Worm (Caenorhabditis elegans): ENCODE results near the gene T04F3.1.

The T04F3.1 gene

DNA sequence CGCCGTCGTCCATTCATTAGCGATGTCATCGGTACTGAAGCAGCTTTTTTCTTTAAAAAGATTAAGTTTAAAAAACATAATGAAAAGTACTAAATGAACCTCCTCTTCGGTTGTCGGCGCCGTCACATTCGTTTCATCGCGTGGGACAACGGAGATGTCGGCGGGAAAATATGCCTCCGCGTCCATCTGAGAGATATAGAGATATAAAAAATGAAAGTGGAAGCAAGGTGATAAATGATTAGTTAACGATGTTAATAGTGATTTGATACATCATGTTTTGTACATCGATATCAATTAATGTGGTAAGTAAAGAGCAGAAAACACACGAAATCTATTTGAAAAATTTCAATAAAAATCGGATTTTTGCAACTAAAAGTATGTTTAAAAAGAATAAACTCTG, 47.4 kb downstream of the T04F3.1 start, which contains the start of gene F55A11.7:
Gene F55A11.7 (minus strand): TSS at position 186 of the 400 bp plus-strand sequence.
- no peak for TF ChIP-seq unc-62 (GFP tag; optimal IDR thresholded peaks at IDR 0.05)

- TF ChIP-seq unc-62 (GFP tag; optimal IDR thresholded peaks at IDR 0.05), result no peak
These were observed 47.9 kb downstream of the T04F3.1 start, which contains the start of gene F55A11.8 for ce11 chrV:11787742-11788238. Gene F55A11.8 (plus strand): TSS chrV:11788188.

- TF ChIP-seq unc-62 (GFP tag; optimal IDR thresholded peaks at IDR 0.05), result no peak
These were observed 49.6 kb downstream of the T04F3.1 start, which contains the start of gene D2023.1 for ce11 chrV:11789474-11789873. Gene D2023.1 (plus strand): TSS chrV:11789550.

DNA sequence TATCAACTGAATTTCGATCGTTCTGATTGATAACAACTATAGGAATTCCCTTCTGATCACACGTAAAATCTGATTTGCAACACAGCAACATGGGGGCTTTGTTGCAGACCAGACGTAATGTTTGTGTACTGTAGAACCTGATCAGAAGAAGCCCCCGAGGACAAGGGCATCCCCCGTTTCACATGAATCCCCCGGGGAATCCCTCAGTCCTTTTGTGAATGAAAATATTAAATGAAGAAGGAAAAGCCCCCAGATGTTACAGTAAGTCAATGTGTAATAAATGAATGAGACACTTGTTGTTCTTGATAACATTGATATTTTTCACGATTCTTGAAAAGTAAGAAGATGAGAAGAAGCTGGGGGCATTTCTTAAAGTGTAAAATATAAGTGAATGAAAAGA, 54.3 kb downstream of the T04F3.1 start:
- no peak for TF ChIP-seq unc-62 (GFP tag; optimal IDR thresholded peaks at IDR 0.05)

- TF ChIP-seq unc-62 (GFP tag; optimal IDR thresholded peaks at IDR 0.05), result no peak
These were observed 55.5 kb downstream of the T04F3.1 start for ce11 chrV:11795352-11795751.

- TF ChIP-seq unc-62 (GFP tag; optimal IDR thresholded peaks at IDR 0.05), result no peak
These were observed 56.5 kb downstream of the T04F3.1 start for ce11 chrV:11796343-11796742.

DNA sequence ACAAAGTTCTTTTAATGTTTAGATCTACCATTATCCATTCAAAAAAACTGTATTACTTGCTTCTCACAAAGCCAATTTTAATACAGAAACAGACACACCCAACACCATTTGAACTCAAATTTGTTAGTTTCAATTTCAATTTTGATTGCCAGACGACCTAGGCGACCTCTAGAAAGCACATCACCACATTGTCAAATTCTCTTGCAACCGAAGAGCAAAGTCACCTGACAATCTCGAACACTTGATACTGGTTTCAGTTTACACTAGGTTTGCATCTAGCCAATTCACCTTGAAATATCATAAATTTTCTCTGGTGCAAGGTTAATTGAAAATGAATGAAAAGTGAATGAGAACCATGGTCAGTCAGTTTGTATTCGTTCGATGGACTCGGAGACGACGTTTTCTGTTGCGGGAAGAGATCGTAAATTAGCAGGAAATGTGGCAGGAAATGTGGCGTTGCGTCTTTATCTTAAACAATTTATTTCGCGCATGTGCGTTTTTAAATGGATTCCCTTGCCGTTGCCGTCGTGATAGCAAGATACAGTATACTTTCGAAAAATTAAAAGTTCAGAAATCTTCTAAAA, 57.5 kb downstream of the T04F3.1 start:
- TF ChIP-seq unc-62 (GFP tag; optimal IDR thresholded peaks at IDR 0.05), result no peak

DNA sequence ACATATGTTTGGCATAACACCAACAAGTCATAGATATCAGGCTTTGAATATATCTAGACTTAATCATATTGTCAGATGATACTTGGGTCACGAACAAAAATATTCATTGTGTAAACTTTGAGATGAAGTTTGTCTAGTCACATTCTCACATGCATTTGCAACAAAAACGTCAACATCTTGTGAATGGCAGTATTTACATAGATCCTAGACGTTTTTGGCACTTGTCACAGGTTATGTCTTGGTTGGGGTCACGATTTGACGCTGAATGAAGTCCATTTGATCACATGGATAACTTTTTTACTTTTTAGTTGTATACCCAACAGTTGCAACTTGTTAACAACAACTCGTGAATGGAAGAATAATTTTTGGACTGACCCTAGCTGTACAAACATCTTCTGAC, 58.5 kb downstream of the T04F3.1 start:
- no peak for TF ChIP-seq unc-62 (GFP tag; optimal IDR thresholded peaks at IDR 0.05)

DNA sequence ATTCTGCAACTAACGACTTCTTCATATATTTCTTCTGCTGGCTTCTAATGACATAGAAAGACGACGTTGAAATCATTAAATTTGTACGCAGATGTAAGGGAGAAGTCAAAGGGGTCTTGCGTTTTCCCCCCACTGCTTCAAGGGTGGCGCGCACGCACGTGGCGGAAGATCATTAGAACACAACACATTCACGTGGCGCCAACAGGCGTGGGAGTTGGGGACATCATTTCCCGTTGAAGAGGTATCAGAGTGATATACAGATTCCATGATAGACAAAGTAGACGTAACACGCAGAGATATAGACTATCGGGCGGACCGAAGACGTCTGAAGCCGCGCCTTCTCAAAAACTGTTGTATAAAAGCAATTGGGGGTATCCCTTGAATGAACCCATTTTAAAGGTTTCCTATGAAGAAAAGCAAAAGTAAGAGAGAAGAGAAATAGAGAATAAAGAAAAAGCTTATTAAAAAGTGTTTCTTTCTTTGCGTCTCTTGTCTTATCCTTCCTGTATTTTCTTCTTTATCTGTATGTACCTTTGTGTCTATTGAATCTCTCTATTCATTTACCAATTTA, 59.5 kb downstream of the T04F3.1 start:
- no peak for TF ChIP-seq unc-62 (GFP tag; optimal IDR thresholded peaks at IDR 0.05)

- TF ChIP-seq unc-62 (GFP tag; optimal IDR thresholded peaks at IDR 0.05), result no peak
These were observed 60.6 kb downstream of the T04F3.1 start for ce11 chrV:11800486-11800885.

DNA sequence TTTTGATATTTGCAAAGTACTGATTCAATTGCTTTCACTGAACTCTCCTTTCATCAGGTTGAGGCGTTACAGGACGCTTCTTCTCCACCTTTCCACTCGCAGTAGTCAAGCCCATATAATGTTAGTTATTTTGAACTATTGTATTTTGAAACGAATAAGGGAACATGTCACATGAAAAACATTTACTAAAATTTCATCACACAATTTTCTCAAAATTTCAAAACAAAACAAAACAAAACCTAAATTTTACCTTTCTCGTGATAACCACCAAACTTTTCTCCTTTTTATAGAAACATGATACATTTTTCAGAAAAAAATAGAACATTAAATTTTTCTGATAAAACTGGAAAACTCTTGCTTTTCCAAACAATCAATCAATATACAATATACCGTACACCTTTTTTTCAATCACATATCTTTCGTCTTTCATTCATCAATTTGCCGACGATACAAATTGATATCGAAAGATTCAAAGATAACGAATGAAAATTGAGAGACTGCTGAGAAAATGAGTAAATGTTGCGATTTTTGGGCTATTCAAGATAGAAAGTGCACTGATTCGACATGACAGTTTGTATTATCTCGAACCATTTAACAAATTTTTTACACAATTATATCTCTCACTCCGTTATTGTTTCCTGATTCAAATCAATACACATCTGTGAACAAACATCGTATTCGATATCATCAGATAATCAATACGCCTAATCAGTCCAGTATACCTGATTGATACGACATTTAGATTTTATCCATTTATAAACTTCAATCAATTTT, 61.4 kb downstream of the T04F3.1 start:
- no peak for TF ChIP-seq unc-62 (GFP tag; optimal IDR thresholded peaks at IDR 0.05)

ce11 chrV:11802508-11802907, 62.6 kb downstream of the T04F3.1 start:
- TF ChIP-seq unc-62 (GFP tag; optimal IDR thresholded peaks at IDR 0.05), result no peak

DNA sequence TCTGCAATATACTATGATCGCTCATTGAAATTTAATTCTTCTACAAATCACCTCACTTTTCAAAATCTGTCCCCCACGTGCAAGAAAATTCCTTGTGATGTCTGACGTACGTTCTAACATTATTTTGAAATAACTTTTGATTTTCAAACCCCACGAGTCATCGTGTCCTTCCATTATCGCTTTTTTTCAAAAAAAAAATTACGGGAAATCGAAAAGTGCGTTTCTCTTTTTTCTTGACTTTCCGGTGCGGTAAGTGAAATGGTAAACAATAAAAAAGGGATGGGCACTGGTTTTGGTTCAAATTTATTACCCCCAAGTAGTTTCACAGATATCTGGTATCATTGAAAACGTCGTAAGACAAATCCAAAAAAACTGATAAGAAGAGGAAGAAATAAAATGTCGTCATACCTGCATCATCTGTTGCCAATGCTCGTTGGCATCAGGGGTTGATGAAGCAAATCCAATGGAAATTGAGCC, 63.7 kb downstream of the T04F3.1 start:
- no peak for TF ChIP-seq unc-62 (GFP tag; optimal IDR thresholded peaks at IDR 0.05)

Measured in whole organism, dauer.